Worm (Caenorhabditis elegans): Measurements from ENCODE around the gene gip-1.

The gip-1 gene

ce11 chrIII:2362648-2363047 lies 15.3 kb downstream of the gip-1 start, which contains the start of gene srd-69:
srd-69 (plus strand) TSS chrIII:2362948.
- TF ChIP-seq aha-1 (tag): no peak
- no peak for TF ChIP-seq snpc-4 (tag; optimal IDR thresholded peaks at IDR 0.05)
- TF ChIP-seq ceh-32 (tag; optimal IDR thresholded peaks at IDR 0.05; ENCODE audit: poor library complexity): no peak
- no peak for TF ChIP-seq dmd-6 (GFP tag; IDR thresholded peaks at IDR 0.05)

ce11 chrIII:2368424-2368823 lies 21.0 kb downstream of the gip-1 start, which contains the start of gene H04J21.4:
H04J21.4 (minus strand) TSS chrIII:2368524.
- TF ChIP-seq mes-2 (tag; optimal IDR thresholded peaks at IDR 0.05; ENCODE audit: poor library complexity, severe bottlenecking) (no peak), aha-1 (tag) (peak; percentile 88)

DNA sequence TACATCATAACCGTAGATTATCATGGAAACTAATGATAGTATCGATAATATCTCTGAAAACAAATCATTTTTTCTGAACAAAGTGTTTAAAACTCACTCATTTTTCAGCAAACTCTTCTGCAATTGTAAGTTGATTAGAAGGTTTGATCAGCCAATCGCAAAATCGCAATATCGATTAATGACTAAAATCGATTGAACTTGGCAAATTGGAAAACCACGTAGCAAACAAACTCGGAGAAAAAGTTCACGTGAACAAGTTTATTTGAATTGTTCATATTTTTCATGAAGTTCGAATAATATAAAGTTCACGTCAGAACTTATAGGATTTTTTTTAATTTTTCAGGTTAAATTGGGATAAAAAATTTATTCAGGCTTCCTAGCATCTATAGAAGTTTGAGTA lies 24.5 kb downstream of the gip-1 start, which contains the start of gene H04J21.1:
Gene H04J21.1 (minus strand): TSS at position 101 of the 400 bp plus-strand sequence.
- TF ChIP-seq madf-9 (GFP tag; conservative IDR thresholded peaks at IDR 0.05): no peak
- peak; percentile 11 for TF ChIP-seq aha-1 (tag)
- no peak for TF ChIP-seq F44E2.7 (GFP tag; IDR thresholded peaks at IDR 0.05)

DNA sequence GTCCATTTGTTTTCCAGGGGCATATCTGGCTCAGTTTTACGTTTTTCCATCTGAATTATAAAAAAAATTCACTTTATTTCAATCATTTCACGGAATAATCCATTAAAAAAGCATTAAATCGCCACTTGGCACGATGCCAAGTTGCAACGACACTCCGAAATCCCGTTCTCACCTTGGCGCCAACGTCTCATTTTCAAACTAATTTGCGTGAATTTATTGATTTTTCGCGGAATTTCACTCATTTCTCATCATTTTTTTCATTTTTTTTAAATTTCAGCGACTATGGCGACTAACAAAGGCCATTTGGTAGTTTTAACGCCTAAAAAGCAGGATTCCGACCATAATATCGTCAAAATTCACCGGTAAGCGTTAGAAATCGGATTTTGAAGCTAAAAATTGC lies 28.5 kb downstream of the gip-1 start, which contains the start of gene H14E04.2:
Gene H14E04.2 (plus strand): TSS at position 276 of the 400 bp plus-strand sequence.
- TF ChIP-seq mdt-29 (GFP tag; IDR thresholded peaks at IDR 0.05) (no peak), aha-1 (tag) (peak; percentile 87), egl-27 (tag; optimal IDR thresholded peaks at IDR 0.05) (no peak), nhr-28 (tag; optimal IDR thresholded peaks at IDR 0.05) (no peak), F37D6.2 (tag; optimal IDR thresholded peaks at IDR 0.05) (no peak), duxl-1 (tag; optimal IDR thresholded peaks at IDR 0.05; ENCODE audit: poor library complexity) (no peak), unc-62 (GFP tag; optimal IDR thresholded peaks at IDR 0.05 in 1 of 2) (no peak), unc-62 (tag; optimal IDR thresholded peaks at IDR 0.05) (no peak), arid-1 (GFP tag; conservative IDR thresholded peaks at IDR 0.05) (no peak), ztf-11 (tag; optimal IDR thresholded peaks at IDR 0.05) (no peak), saeg-2 (GFP tag; IDR thresholded peaks at IDR 0.05) (no peak), madf-9 (GFP tag; conservative IDR thresholded peaks at IDR 0.05) (no peak), nhr-10 (tag; optimal IDR thresholded peaks at IDR 0.05) (no peak), nhr-77 (tag; optimal IDR thresholded peaks at IDR 0.05) (no peak), nhr-48 (tag; optimal IDR thresholded peaks at IDR 0.05) (no peak), zip-2 (tag; optimal IDR thresholded peaks at IDR 0.05) (no peak), nhr-25 (tag; optimal IDR thresholded peaks at IDR 0.05; ENCODE audit: borderline replicate concordance, insufficient read depth) (peak; percentile 45), Y75B8A.6 (GFP tag; IDR thresholded peaks at IDR 0.05) (no peak), fkh-10 (GFP tag; optimal IDR thresholded peaks at IDR 0.05) (no peak), ceh-32 (tag; optimal IDR thresholded peaks at IDR 0.05; ENCODE audit: poor library complexity) (no peak), nhr-102 (tag; optimal IDR thresholded peaks at IDR 0.05) (no peak), zip-11 (GFP tag; IDR thresholded peaks at IDR 0.05) (no peak), spr-3 (GFP tag; optimal IDR thresholded peaks at IDR 0.05) (no peak), hif-1 (tag; optimal IDR thresholded peaks at IDR 0.05) (no peak), dpl-1 (GFP tag; optimal IDR thresholded peaks at IDR 0.05) (peak; percentile 97), nhr-41 (GFP tag; IDR thresholded peaks at IDR 0.05) (no peak), nhr-111 (GFP tag; optimal IDR thresholded peaks at IDR 0.05) (no peak), spr-1 (tag; optimal IDR thresholded peaks at IDR 0.05) (no peak), F26F4.8 (GFP tag; conservative IDR thresholded peaks at IDR 0.05) (no peak), Y5F2A.4 (GFP tag; optimal IDR thresholded peaks at IDR 0.05) (no peak), nhr-6 (tag; optimal IDR thresholded peaks at IDR 0.05) (peak; percentile 26), skn-1 (tag; optimal IDR thresholded peaks at IDR 0.05) (no peak), snpc-1.2 (GFP tag; IDR thresholded peaks at IDR 0.05) (no peak), nhr-11 (tag; optimal IDR thresholded peaks at IDR 0.05) (peak; percentile 26), egl-43 (GFP tag; IDR thresholded peaks at IDR 0.05) (no peak), F10B5.3 (tag; optimal IDR thresholded peaks at IDR 0.05) (no peak), lim-7 (GFP tag; IDR thresholded peaks at IDR 0.05) (no peak), mxl-2 (GFP tag; conservative IDR thresholded peaks at IDR 0.05) (no peak), nhr-76 (tag; optimal IDR thresholded peaks at IDR 0.05) (no peak), dmd-6 (GFP tag; IDR thresholded peaks at IDR 0.05) (no peak; the same call in 1 of the 2 replicates), pha-4 (GFP tag; IDR thresholded peaks at IDR 0.05) (peak; percentile 35; the same call in 1 of the 2 replicates), pha-4 (tag; optimal IDR thresholded peaks at IDR 0.05) (no peak), snpc-4 (tag; optimal IDR thresholded peaks at IDR 0.05) (no peak)

All from whole organism, L4 larva.